Worm (Caenorhabditis elegans): ENCODE data around the gene arf-6.

The arf-6 gene

DNA sequence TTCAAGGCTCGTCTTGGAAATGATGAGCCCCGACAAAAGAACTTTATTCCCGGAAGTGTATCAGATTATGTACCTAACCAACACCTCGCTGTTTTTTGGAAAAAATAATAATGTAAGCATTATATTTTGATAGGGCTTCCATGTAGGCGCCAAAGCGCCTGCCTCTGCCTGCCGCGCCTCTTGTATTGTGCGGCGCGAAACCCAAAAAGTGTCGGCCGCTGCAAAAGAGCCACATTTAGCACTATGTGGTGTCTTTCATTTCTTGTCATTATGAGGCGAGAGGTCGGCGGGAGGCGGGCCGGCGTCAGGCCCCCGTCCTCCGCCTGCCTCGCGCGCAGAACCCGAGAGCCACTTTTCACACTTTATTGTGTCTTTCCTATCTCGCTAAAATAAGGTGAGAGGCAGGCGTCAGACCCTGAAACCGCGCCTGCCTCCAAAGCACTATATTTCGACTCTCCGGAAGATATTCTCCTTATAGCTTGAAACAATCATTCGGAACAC lies 21.5 kb upstream of the arf-6 start:
- TF ChIP-seq nhr-80 (tag; optimal IDR thresholded peaks at IDR 0.05) (no peak), rpc-1 (optimal IDR thresholded peaks at IDR 0.05) (no peak), rpc-1 (tag; optimal IDR thresholded peaks at IDR 0.05) (no peak), egrh-3 (GFP tag; IDR thresholded peaks at IDR 0.05) (peak; percentile 48; the same call in 1 of the 2 replicates), unc-62 (GFP tag; optimal IDR thresholded peaks at IDR 0.05) (no peak), zfh-2 (GFP tag; conservative IDR thresholded peaks at IDR 0.05) (peak; percentile 89), ceh-58 (GFP tag; IDR thresholded peaks at IDR 0.05) (no peak), bed-2 (GFP tag; IDR thresholded peaks at IDR 0.05) (0 out of 2 replicates have a peak, but pooled peaks have one; percentile 40), snpc-1.1 (tag; optimal IDR thresholded peaks at IDR 0.05; ENCODE audit: insufficient read depth) (peak; percentile 47), F10E7.11 (tag; optimal IDR thresholded peaks at IDR 0.05) (no peak), hsf-1 (GFP tag; IDR thresholded peaks at IDR 0.05) (0 out of 2 replicates have a peak, but pooled peaks have one; percentile 24), snpc-4 (GFP tag; optimal IDR thresholded peaks at IDR 0.05) (no peak), snpc-4 (tag; optimal IDR thresholded peaks at IDR 0.05) (peak in 1 of 4 experiments; percentile 81), snpc-3.4 (tag; optimal IDR thresholded peaks at IDR 0.05) (no peak), let-526 (GFP tag; IDR thresholded peaks at IDR 0.05) (no peak)

DNA sequence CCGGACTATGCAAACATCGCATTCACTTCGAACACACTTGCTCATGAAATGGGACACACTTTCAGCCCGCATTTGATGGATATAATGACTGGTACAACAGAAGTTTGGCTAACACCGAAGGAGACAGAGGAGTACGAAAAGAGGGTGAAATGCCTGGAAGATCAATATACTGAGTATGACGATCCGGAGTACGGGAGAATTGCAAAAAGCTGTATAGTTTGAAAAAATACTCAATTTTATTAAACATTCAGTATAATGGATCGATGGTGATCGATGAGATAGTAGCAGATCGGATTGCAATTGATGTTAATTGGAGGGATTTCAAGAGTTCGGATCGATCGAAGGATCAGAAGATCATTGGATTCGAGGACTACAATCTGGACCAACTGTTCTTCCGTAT lies 20.4 kb upstream of the arf-6 start:
- no peak for TF ChIP-seq rcor-1 (GFP tag; IDR thresholded peaks at IDR 0.05)
- no peak for TF ChIP-seq hsf-1 (GFP tag; IDR thresholded peaks at IDR 0.05)

DNA sequence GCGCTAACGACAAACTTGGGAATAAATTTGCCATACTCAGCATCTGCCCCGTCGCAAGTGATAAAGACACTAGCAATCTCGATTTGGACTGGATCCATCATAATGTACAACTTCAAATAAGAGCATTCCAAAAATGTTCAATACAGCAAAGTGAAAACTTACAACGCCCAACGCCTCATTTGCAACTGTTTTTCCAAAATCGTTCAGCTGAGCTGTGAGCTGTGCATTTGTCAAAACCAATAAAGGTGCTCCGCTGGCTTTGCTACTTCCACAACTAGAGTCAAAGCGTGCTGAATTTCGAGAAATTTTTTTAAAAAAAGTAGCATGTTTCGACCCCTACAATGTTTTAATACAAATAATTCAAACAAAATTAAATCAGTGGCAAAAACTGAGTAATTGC lies 15.8 kb upstream of the arf-6 start, which contains the start of gene Y116A8C.49:
Gene Y116A8C.49 (minus strand): TSS at position 101 of the 400 bp plus-strand sequence.
- TF ChIP-seq nfya-1 (tag; optimal IDR thresholded peaks at IDR 0.05; ENCODE audit: borderline replicate concordance, insufficient read depth): no peak
- TF ChIP-seq F52B5.7 (tag; optimal IDR thresholded peaks at IDR 0.05): no peak
- TF ChIP-seq fkh-3 (tag; optimal IDR thresholded peaks at IDR 0.05): no peak
- TF ChIP-seq unc-62 (GFP tag; optimal IDR thresholded peaks at IDR 0.05): no peak
- TF ChIP-seq ceh-27 (GFP tag; optimal IDR thresholded peaks at IDR 0.05): no peak
- TF ChIP-seq hsf-1 (GFP tag; IDR thresholded peaks at IDR 0.05): no peak

DNA sequence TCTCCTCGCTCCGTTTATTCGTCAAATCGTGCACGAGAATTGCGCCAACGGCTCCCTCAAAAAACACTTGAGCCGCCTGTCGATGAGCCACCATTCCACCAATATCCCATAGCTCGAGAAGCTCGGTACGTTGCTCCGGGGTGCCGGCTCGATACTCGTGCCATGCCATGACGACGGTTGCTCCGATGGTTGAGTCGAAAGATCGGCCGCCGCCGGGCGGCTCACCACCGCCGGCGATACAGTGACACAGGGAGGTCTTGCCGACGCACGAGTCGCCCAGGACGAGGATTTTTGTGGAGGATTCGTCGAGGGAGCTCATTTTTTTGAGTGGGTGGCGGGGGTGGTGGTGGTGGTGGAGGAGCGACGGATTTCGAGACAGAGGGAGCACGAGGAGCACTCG lies 10.9 kb upstream of the arf-6 start:
- no peak for TF ChIP-seq ceh-91 (GFP tag; IDR thresholded peaks at IDR 0.05)
- TF ChIP-seq athp-1 (tag; optimal IDR thresholded peaks at IDR 0.05): no peak
- peak; percentile 85 for TF ChIP-seq zfh-2 (GFP tag; conservative IDR thresholded peaks at IDR 0.05)
- TF ChIP-seq aptf-2 (GFP tag; conservative IDR thresholded peaks at IDR 0.05): no peak
- TF ChIP-seq nfyb-1 (GFP tag; IDR thresholded peaks at IDR 0.05): no peak
- no peak for TF ChIP-seq B0261.1 (tag; optimal IDR thresholded peaks at IDR 0.05)
- no peak for TF ChIP-seq lin-54 (GFP tag; optimal IDR thresholded peaks at IDR 0.05)
- no peak for TF ChIP-seq lin-35 (GFP tag; optimal IDR thresholded peaks at IDR 0.05)
- no peak for TF ChIP-seq ekl-4 (GFP tag; IDR thresholded peaks at IDR 0.05)
- TF ChIP-seq unc-62 (GFP tag; optimal IDR thresholded peaks at IDR 0.05): no peak
- TF ChIP-seq F39B2.1 (GFP tag; IDR thresholded peaks at IDR 0.05): no peak
- no peak for TF ChIP-seq egl-44 (GFP tag; IDR thresholded peaks at IDR 0.05)
- TF ChIP-seq sea-2 (GFP tag; IDR thresholded peaks at IDR 0.05): no peak
- TF ChIP-seq nhr-80 (tag; optimal IDR thresholded peaks at IDR 0.05): no peak
- no peak for TF ChIP-seq egl-18 (GFP tag; IDR thresholded peaks at IDR 0.05)
- TF ChIP-seq ztf-25 (GFP tag; IDR thresholded peaks at IDR 0.05): 0 out of 2 replicates have a peak, but pooled peaks have one; percentile 33
- TF ChIP-seq F52B5.7 (tag; optimal IDR thresholded peaks at IDR 0.05): peak; percentile 3
- no peak for TF ChIP-seq akir-1 (GFP tag; optimal IDR thresholded peaks at IDR 0.05)
- no peak for TF ChIP-seq Y95B8A.8 (GFP tag; IDR thresholded peaks at IDR 0.05)
- no peak for TF ChIP-seq tbx-9 (tag; optimal IDR thresholded peaks at IDR 0.05; ENCODE audit: borderline replicate concordance)
- TF ChIP-seq lsl-1 (GFP tag; optimal IDR thresholded peaks at IDR 0.05): no peak
- no peak for TF ChIP-seq hsf-1 (GFP tag; IDR thresholded peaks at IDR 0.05)
- no peak for TF ChIP-seq nfya-1 (tag; optimal IDR thresholded peaks at IDR 0.05; ENCODE audit: borderline replicate concordance, insufficient read depth)
- no peak for TF ChIP-seq F57C9.4 (tag; optimal IDR thresholded peaks at IDR 0.05)
- TF ChIP-seq ets-4 (GFP tag; optimal IDR thresholded peaks at IDR 0.05): no peak
- TF ChIP-seq K11D2.4 (GFP tag; IDR thresholded peaks at IDR 0.05): no peak
- TF ChIP-seq rcor-1 (GFP tag; IDR thresholded peaks at IDR 0.05): no peak
- TF ChIP-seq egrh-3 (GFP tag; IDR thresholded peaks at IDR 0.05): peak; percentile 80; the same call in 1 of the 2 replicates
- TF ChIP-seq bed-2 (GFP tag; IDR thresholded peaks at IDR 0.05): 0 out of 2 replicates have a peak, but pooled peaks have one; percentile 57
